Worm (Caenorhabditis elegans) whole organism, mixed stage, embryonic: ENCODE data around the gene zip-12.

ENCODE experiments used
- nhr-76 ChIP-seq: sonication (generic microtip); optimal IDR thresholded peaks from 2 replicates; lab custom pipeline; 2017; ENCODE audit warnings: missing biosample characterization, missing genetic modification characterization
- unc-39 ChIP-seq: fragments of 150-350 bp; optimal IDR thresholded peaks from 2 replicates; lab custom pipeline; 2014; ENCODE audit warnings: missing biosample characterization, missing genetic modification characterization
- unc-62 ChIP-seq: fragments of 150-350 bp; optimal IDR thresholded peaks from 2 replicates; lab custom pipeline; 2014; ENCODE audit warnings: missing biosample characterization, missing genetic modification reagents, missing genetic modification characterization

DNA sequence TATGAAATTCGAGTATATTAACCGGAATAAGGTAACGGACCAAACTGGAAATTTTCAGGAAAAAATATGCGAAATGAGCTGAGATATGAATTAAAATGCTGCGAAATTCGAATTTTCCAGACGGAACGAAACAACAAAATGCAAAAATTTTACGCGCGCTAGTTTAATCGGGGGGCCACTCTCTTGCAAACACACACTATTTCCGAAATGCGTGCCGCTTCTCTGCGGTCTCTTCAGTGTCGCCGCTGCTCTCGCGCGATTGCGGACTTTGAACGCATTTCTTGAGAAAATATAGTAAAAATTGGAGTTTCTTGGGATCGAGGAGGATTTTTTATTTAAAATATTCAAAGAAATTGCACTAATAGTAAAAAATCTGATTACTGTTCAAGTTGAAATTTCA lies 41.8 kb downstream of the zip-12 start:
- TF ChIP-seq unc-39 (tag; lab: Kevin White, UChicago) (no peak), unc-62 (GFP tag; lab: Kevin White, UChicago) (no peak), nhr-76 (tag; lab: Kevin White, UChicago) (no peak)
